Worm (Caenorhabditis elegans) whole organism, young adult: ENCODE results near the gene M162.15.

Source experiments
- B0019.2 ChIP-seq: fragments of 200-800 bp; sonication (Bioruptor generic); conservative IDR thresholded peaks from 2 replicates; pipeline ENCODE4 v1.3.6; 2022; ENCODE audit warnings: missing genetic modification reagents, missing genetic modification characterization, missing compliant biosample characterization
- D2030.7 ChIP-seq: fragments of 200-800 bp; sonication (Bioruptor generic); IDR thresholded peaks from 2 replicates; pipeline ENCODE4 v1.3.6; 2022; ENCODE audit warnings: missing genetic modification reagents, missing genetic modification characterization, missing compliant biosample characterization
- F22D6.2 ChIP-seq: sonication (generic microtip); optimal IDR thresholded peaks from 2 replicates; lab custom pipeline; 2016; ENCODE audit warnings: mild to moderate bottlenecking, missing genetic modification characterization, missing compliant biosample characterization
- F23B12.7 ChIP-seq: sonication (generic microtip); optimal IDR thresholded peaks from 2 replicates; lab custom pipeline; 2017; ENCODE audit warnings: missing genetic modification characterization, mild to moderate bottlenecking, missing compliant biosample characterization, antibody characterized with exemption, moderate library complexity; ENCODE audit not compliant: insufficient read depth
- F33H1.4 ChIP-seq: fragments of 200-800 bp; sonication (Bioruptor generic); IDR thresholded peaks from 2 replicates; pipeline ENCODE4 v1.3.6; 2022; ENCODE audit warnings: missing genetic modification reagents, missing genetic modification characterization, missing compliant biosample characterization
- F39B2.1 ChIP-seq: fragments of 200-800 bp; sonication (Bioruptor generic); IDR thresholded peaks from 2 replicates; pipeline ENCODE4 v1.3.6; 2022; ENCODE audit warnings: missing genetic modification reagents, missing genetic modification characterization, missing compliant biosample characterization
- aptf-3 ChIP-seq: fragments of 200-800 bp; sonication (Bioruptor generic); IDR thresholded peaks from 2 replicates; pipeline ENCODE4 v1.3.6; 2022; ENCODE audit warnings: missing genetic modification characterization, missing compliant biosample characterization
- atf-7 ChIP-seq: sonication (generic microtip); optimal IDR thresholded peaks from 2 replicates; lab custom pipeline; 2017; ENCODE audit warnings: mild to moderate bottlenecking, missing genetic modification characterization, missing compliant biosample characterization
- athp-1 ChIP-seq: sonication (generic microtip); optimal IDR thresholded peaks from 2 replicates; lab custom pipeline; 2017; ENCODE audit warnings: mild to moderate bottlenecking, missing genetic modification characterization, missing compliant biosample characterization
- attf-5 ChIP-seq: fragments of 200-800 bp; sonication (Bioruptor generic); optimal IDR thresholded peaks from 2 replicates; lab custom pipeline; 2018; ENCODE audit warnings: mild to moderate bottlenecking, missing genetic modification characterization, missing compliant biosample characterization
- bed-1 ChIP-seq: fragments of 200-800 bp; sonication (Bioruptor generic); IDR thresholded peaks from 2 replicates; pipeline ENCODE4 v1.3.6; 2022; ENCODE audit warnings: missing genetic modification reagents, missing genetic modification characterization, missing compliant biosample characterization
- ccch-3 ChIP-seq: fragments of 200-800 bp; sonication (Bioruptor generic); optimal IDR thresholded peaks from 2 replicates; lab custom pipeline; 2018; ENCODE audit warnings: mild to moderate bottlenecking, missing genetic modification characterization, missing compliant biosample characterization
- ceh-58 ChIP-seq: fragments of 200-800 bp; sonication (Bioruptor generic); IDR thresholded peaks from 2 replicates; pipeline ENCODE4 v1.3.6; 2022; ENCODE audit warnings: missing genetic modification characterization, missing compliant biosample characterization
- ceh-91 ChIP-seq: fragments of 200-800 bp; sonication (Bioruptor generic); IDR thresholded peaks from 2 replicates; pipeline ENCODE4 v1.3.6; 2022; ENCODE audit warnings: missing genetic modification reagents, missing genetic modification characterization, missing compliant biosample characterization
- dpff-1 ChIP-seq: sonication (generic microtip); optimal IDR thresholded peaks from 2 replicates; lab custom pipeline; 2017; ENCODE audit warnings: mild to moderate bottlenecking, missing genetic modification characterization, missing compliant biosample characterization
- dpl-1 ChIP-seq: fragments of 150-350 bp; optimal IDR thresholded peaks from 2 replicates; lab custom pipeline; 2014; ENCODE audit warnings: missing biosample characterization, missing genetic modification reagents, missing genetic modification characterization
- efl-1 ChIP-seq: fragments of 150-350 bp; optimal IDR thresholded peaks from 2 replicates; lab custom pipeline; 2014; ENCODE audit warnings: missing biosample characterization, missing genetic modification reagents, missing genetic modification characterization
- egrh-3 ChIP-seq: fragments of 200-800 bp; sonication (Bioruptor generic); IDR thresholded peaks from 2 replicates; pipeline ENCODE4 v1.3.6; 2022; ENCODE audit warnings: missing genetic modification reagents, missing genetic modification characterization, missing compliant biosample characterization
- ekl-4 ChIP-seq: fragments of 200-800 bp; sonication (Bioruptor generic); IDR thresholded peaks from 2 replicates; pipeline ENCODE4 v1.3.6; 2022; ENCODE audit warnings: missing genetic modification reagents, missing genetic modification characterization, missing compliant biosample characterization
- him-1 ChIP-seq: sonication (generic microtip); optimal IDR thresholded peaks from 2 replicates; lab custom pipeline; 2016; ENCODE audit warnings: missing genotype, missing genetic modification reagents, missing genetic modification characterization, missing compliant biosample characterization
- hlh-26 ChIP-seq: fragments of 200-800 bp; sonication (Bioruptor generic); conservative IDR thresholded peaks from 2 replicates; pipeline ENCODE4 v1.3.6; 2022; ENCODE audit warnings: missing genetic modification reagents, missing genetic modification characterization, missing compliant biosample characterization
- hsf-1 ChIP-seq: fragments of 200-800 bp; sonication (Bioruptor generic); IDR thresholded peaks from 2 replicates; pipeline ENCODE4 v1.3.6; 2022; ENCODE audit warnings: missing genetic modification reagents, missing genetic modification characterization, missing compliant biosample characterization
- lin-26 ChIP-seq: fragments of 200-800 bp; sonication (Bioruptor generic); IDR thresholded peaks from 2 replicates; pipeline ENCODE4 v1.3.6; 2022; ENCODE audit warnings: missing genetic modification reagents, missing genetic modification characterization, missing compliant biosample characterization
- lin-54 ChIP-seq: fragments of 200-800 bp; sonication (Bioruptor generic); optimal IDR thresholded peaks from 2 replicates; lab custom pipeline; 2018; ENCODE audit warnings: mild to moderate bottlenecking, missing genetic modification characterization, missing compliant biosample characterization
- madf-10 ChIP-seq: sonication (generic microtip); optimal IDR thresholded peaks from 2 replicates; lab custom pipeline; 2016; ENCODE audit warnings: mild to moderate bottlenecking, missing genetic modification characterization, missing compliant biosample characterization
- madf-8 ChIP-seq: fragments of 200-800 bp; sonication (Bioruptor generic); conservative IDR thresholded peaks from 2 replicates; pipeline ENCODE4 v1.3.6; 2022; ENCODE audit warnings: missing genetic modification reagents, missing genetic modification characterization, missing compliant biosample characterization
- mel-28 ChIP-seq: sonication (generic microtip); optimal IDR thresholded peaks from 2 replicates; lab custom pipeline; 2016; ENCODE audit warnings: borderline replicate concordance, mild to moderate bottlenecking, missing genetic modification characterization, missing compliant biosample characterization
- nhr-179 ChIP-seq: sonication (generic microtip); optimal IDR thresholded peaks from 2 replicates; lab custom pipeline; 2016; ENCODE audit warnings: mild to moderate bottlenecking, missing genetic modification characterization, missing compliant biosample characterization
- nhr-27 ChIP-seq: fragments of 200-800 bp; sonication (Bioruptor generic); optimal IDR thresholded peaks from 2 replicates; lab custom pipeline; 2018; ENCODE audit warnings: mild to moderate bottlenecking, missing genetic modification characterization, moderate library complexity, missing compliant biosample characterization
- sdz-38 ChIP-seq: sonication (generic microtip); optimal IDR thresholded peaks from 2 replicates; lab custom pipeline; 2016; ENCODE audit warnings: missing genotype, missing genetic modification characterization, missing compliant biosample characterization
- somi-1 ChIP-seq: fragments of 200-800 bp; sonication (Bioruptor generic); optimal IDR thresholded peaks from 2 replicates; lab custom pipeline; 2018; ENCODE audit warnings: mild to moderate bottlenecking, missing genetic modification characterization, missing compliant biosample characterization
- tlf-1 ChIP-seq: fragments of 200-800 bp; sonication (Bioruptor generic); optimal IDR thresholded peaks from 2 replicates; lab custom pipeline; 2018; ENCODE audit warnings: mild to moderate bottlenecking, missing genetic modification characterization, missing compliant biosample characterization
- unc-62 ChIP-seq: fragments of 150-350 bp; optimal IDR thresholded peaks from 2 replicates; lab custom pipeline; 2014; ENCODE audit warnings: missing biosample characterization, missing genetic modification reagents, missing genetic modification characterization

The M162.15 gene

ce11 chrV:19771660-19772059 is at the start of gene M162.15:
TSS of gene M162.15 (minus strand) at chrV:19771760.
- TF ChIP-seq hlh-26 (no peak), madf-10 (tag; lab: Kevin White, UChicago) (no peak), nhr-179 (no peak), mel-28 (tag; lab: Kevin White, UChicago) (no peak), attf-5 (no peak), dpl-1 (GFP tag; lab: Kevin White, UChicago) (no peak), egrh-3 (GFP tag; lab: Robert Waterston, UW) (no peak), D2030.7 (GFP tag; lab: Robert Waterston, UW) (no peak), lin-26 (GFP tag; lab: Robert Waterston, UW) (no peak), ceh-58 (GFP tag; lab: Robert Waterston, UW) (no peak), F39B2.1 (GFP tag; lab: Robert Waterston, UW) (no peak)
- TF ChIP-seq, all 124 proteins: peak for 0

- TF ChIP-seq F33H1.4 (no peak), him-1 (tag; lab: Kevin White, UChicago) (no peak), nhr-27 (tag; lab: Kevin White, UChicago) (no peak), somi-1 (no peak)
Observed at ce11 chrV:19820178-19820577, 48.6 kb upstream of the M162.15 start.

ce11 chrV:19814833-19815232 is 43.3 kb upstream of the M162.15 start, which contains the start of gene daf-28:
TSS of gene daf-28 (plus strand) at chrV:19815133.
- TF ChIP-seq hsf-1 (GFP tag; lab: Robert Waterston, UW) (no peak), lin-54 (GFP tag; lab: Kevin White, UChicago) (no peak), ekl-4 (GFP tag; lab: Robert Waterston, UW) (no peak), athp-1 (tag; lab: Kevin White, UChicago) (no peak)

ce11 chrV:19805548-19805947 is 34.0 kb upstream of the M162.15 start:
- TF ChIP-seq dpl-1 (GFP tag; lab: Kevin White, UChicago) = no peak
- no peak for TF ChIP-seq atf-7 (tag; lab: Kevin White, UChicago)
- no peak for TF ChIP-seq B0019.2 (GFP tag; lab: Robert Waterston, UW)
- TF ChIP-seq mel-28 (tag; lab: Kevin White, UChicago) = no peak
- no peak for TF ChIP-seq sdz-38 (tag; lab: Kevin White, UChicago)
- TF ChIP-seq F23B12.7 (tag; lab: Kevin White, UChicago) = no peak

ce11 chrV:19802797-19803196 is 31.2 kb upstream of the M162.15 start:
- no peak for TF ChIP-seq ceh-91
- no peak for TF ChIP-seq F39B2.1 (GFP tag; lab: Robert Waterston, UW)
- TF ChIP-seq dpff-1 (tag; lab: Kevin White, UChicago) = no peak
- no peak for TF ChIP-seq madf-10 (tag; lab: Kevin White, UChicago)
- no peak for TF ChIP-seq bed-1 (GFP tag; lab: Robert Waterston, UW)
- no peak for TF ChIP-seq F22D6.2 (tag; lab: Kevin White, UChicago)
- no peak for TF ChIP-seq ccch-3 (GFP tag; lab: Kevin White, UChicago)
- no peak for TF ChIP-seq tlf-1 (GFP tag; lab: Kevin White, UChicago)
- no peak for TF ChIP-seq madf-8 (GFP tag; lab: Robert Waterston, UW)
- TF ChIP-seq unc-62 (GFP tag; lab: Kevin White, UChicago) = no peak
- no peak for TF ChIP-seq efl-1 (GFP tag; lab: Kevin White, UChicago)
- no peak for TF ChIP-seq B0019.2 (GFP tag; lab: Robert Waterston, UW)
- TF ChIP-seq aptf-3 (GFP tag; lab: Robert Waterston, UW) = no peak
- TF ChIP-seq, all 124 proteins: peak for 0
